Worm (Caenorhabditis elegans): Measurements from ENCODE around the gene Y43F8C.23.

- TF ChIP-seq sma-9 (GFP tag; optimal IDR thresholded peaks at IDR 0.05), result no peak
- no peak for TF ChIP-seq sma-9 (tag; optimal IDR thresholded peaks at IDR 0.05)
- TF ChIP-seq peb-1 (tag; optimal IDR thresholded peaks at IDR 0.05), result no peak
Observed at ce11 chrV:19743794-19744193, 32.2 kb upstream of the Y43F8C.23 start.

All from whole organism, L2 larva.